Fruit fly (Drosophila melanogaster) whole organism, embryonic: ENCODE measurements around the gene CG2129.

Experiments used
- Adf1 ChIP-seq: fragments of 200-800 bp; sonication (Bioruptor generic); IDR thresholded peaks from 2 replicates; pipeline ENCODE4 v1.3.6; 2022; ENCODE audit warnings: missing biosample characterization, missing genetic modification characterization
- Antp ChIP-seq: fragments of 200-800 bp; sonication (Bioruptor generic); optimal IDR thresholded peaks from 3 replicates; lab custom pipeline; 2016; ENCODE audit warnings: missing biosample characterization, missing genetic modification characterization
- Atf3 ChIP-seq: fragments of 200-800 bp; sonication (Bioruptor generic); optimal IDR thresholded peaks from 3 replicates; lab custom pipeline; 2016; ENCODE audit warnings: missing biosample characterization, missing genetic modification characterization
- Bdp1 ChIP-seq: fragments of 200-800 bp; sonication (Bioruptor generic); optimal IDR thresholded peaks from 3 replicates; lab custom pipeline; 2016; ENCODE audit warnings: missing biosample characterization, missing genetic modification characterization
- CG10366 ChIP-seq: fragments of 200-800 bp; sonication (Bioruptor generic); IDR thresholded peaks from 2 replicates; pipeline ENCODE4 v1.3.6; 2022; ENCODE audit warnings: missing biosample characterization, missing genetic modification characterization
- CG10565 ChIP-seq: fragments of 200-800 bp; sonication (Bioruptor generic); optimal IDR thresholded peaks from 3 replicates; lab custom pipeline; 2016; ENCODE audit warnings: missing biosample characterization, mild to moderate bottlenecking, missing genetic modification characterization
- CG12299 ChIP-seq: fragments of 200-800 bp; sonication (Bioruptor generic); optimal IDR thresholded peaks from 2 replicates; lab custom pipeline; 2018; ENCODE audit warnings: missing biosample characterization, mild to moderate bottlenecking, missing genetic modification characterization
- CG12659 ChIP-seq: fragments of 200-800 bp; sonication (Bioruptor generic); optimal IDR thresholded peaks from 3 replicates; lab custom pipeline; 2017; ENCODE audit warnings: mild to moderate bottlenecking, missing biosample characterization, missing genetic modification reagents, missing genetic modification characterization
- CG13123 ChIP-seq: fragments of 200-800 bp; sonication (Bioruptor generic); optimal IDR thresholded peaks from 2 replicates; lab custom pipeline; 2016; ENCODE audit warnings: missing biosample characterization, missing genetic modification characterization
- CG13424 ChIP-seq: fragments of 200-800 bp; sonication (Bioruptor generic); optimal IDR thresholded peaks from 2 replicates; lab custom pipeline; 2019; ENCODE audit warnings: missing biosample characterization, mild to moderate bottlenecking, missing genetic modification characterization, moderate library complexity
- CG14667 ChIP-seq: fragments of 200-800 bp; sonication (Bioruptor generic); IDR thresholded peaks from 2 replicates; pipeline ENCODE4 v1.3.6; 2022; ENCODE audit warnings: missing biosample characterization, missing genetic modification characterization
- CG1792 ChIP-seq: fragments of 200-800 bp; sonication (Bioruptor generic); optimal IDR thresholded peaks from 2 replicates; lab custom pipeline; 2016; ENCODE audit warnings: missing biosample characterization, missing genetic modification characterization
- CG18599 ChIP-seq: fragments of 200-800 bp; sonication (Bioruptor generic); optimal IDR thresholded peaks from 3 replicates; lab custom pipeline; 2017; ENCODE audit warnings: missing biosample characterization, missing genetic modification characterization, mild to moderate bottlenecking, moderate library complexity, missing genetic modification reagents
- CG2116 ChIP-seq: fragments of 200-800 bp; sonication (Bioruptor generic); optimal IDR thresholded peaks from 3 replicates; lab custom pipeline; 2018; ENCODE audit warnings: missing biosample characterization, mild to moderate bottlenecking, missing genetic modification characterization
- CG2678 ChIP-seq: fragments of 200-800 bp; sonication (Bioruptor generic); optimal IDR thresholded peaks from 3 replicates; lab custom pipeline; 2019; ENCODE audit warnings: missing biosample characterization, mild to moderate bottlenecking, missing genetic modification characterization, moderate library complexity
- CG3838 ChIP-seq: fragments of 200-800 bp; sonication (Bioruptor generic); optimal IDR thresholded peaks from 3 replicates; lab custom pipeline; 2016; ENCODE audit warnings: missing biosample characterization, missing genetic modification characterization
- CG5953 ChIP-seq: fragments of 200-800 bp; sonication (Bioruptor generic); IDR thresholded peaks from 2 replicates; pipeline ENCODE4 v1.3.6; 2022; ENCODE audit warnings: missing biosample characterization, missing genetic modification characterization
- CG9215 ChIP-seq: fragments of 200-800 bp; sonication (Bioruptor generic); IDR thresholded peaks from 2 replicates; pipeline ENCODE4 v1.3.6; 2022; ENCODE audit warnings: missing biosample characterization, missing genetic modification characterization
- CkIIα-i1 ChIP-seq: fragments of 200-800 bp; sonication (Bioruptor generic); IDR thresholded peaks from 2 replicates; pipeline ENCODE4 v1.3.6; 2022; ENCODE audit warnings: missing biosample characterization, missing genetic modification characterization
- D19A ChIP-seq: fragments of 200-800 bp; optimal IDR thresholded peaks from 3 replicates; lab custom pipeline; 2019; ENCODE audit warnings: missing biosample characterization, mild to moderate bottlenecking, missing genetic modification characterization, moderate library complexity
- Dfd ChIP-seq, 2 experiments: fragments of >200 bp; optimal IDR thresholded peaks; 2 replicates each; lab custom pipeline; 2017; ENCODE audit warnings: missing biosample characterization in 2 of 2, missing genetic modification characterization in 2 of 2
- Dref ChIP-seq: fragments of 200-800 bp; sonication (Bioruptor generic); IDR thresholded peaks from 2 replicates; pipeline ENCODE4 v1.3.6; 2022; ENCODE audit warnings: missing biosample characterization, missing genetic modification characterization
- ERR ChIP-seq: fragments of 200-800 bp; sonication (Bioruptor generic); optimal IDR thresholded peaks from 2 replicates; lab custom pipeline; 2016; ENCODE audit warnings: missing biosample characterization, missing genetic modification characterization
- Gsc ChIP-seq: fragments of 200-800 bp; sonication (Bioruptor generic); IDR thresholded peaks from 2 replicates; pipeline ENCODE4 v1.3.6; 2022; ENCODE audit warnings: missing biosample characterization, missing genetic modification characterization
- Gug ChIP-seq: fragments of 200-800 bp; sonication (Bioruptor generic); IDR thresholded peaks from 4 replicates; pipeline ENCODE4 v1.3.6; 2022; ENCODE audit warnings: missing biosample characterization, missing genetic modification characterization
- HLH54F ChIP-seq: fragments of 200-800 bp; sonication (Bioruptor generic); optimal IDR thresholded peaks from 3 replicates; lab custom pipeline; 2016; ENCODE audit warnings: missing biosample characterization, missing genetic modification characterization
- HmgZ ChIP-seq: fragments of 200-800 bp; sonication (Bioruptor generic); optimal IDR thresholded peaks from 2 replicates; lab custom pipeline; 2018; ENCODE audit warnings: missing biosample characterization, mild to moderate bottlenecking, missing genetic modification characterization
- Hr3 ChIP-seq: fragments of 200-800 bp; sonication (Bioruptor generic); optimal IDR thresholded peaks from 3 replicates; lab custom pipeline; 2016; ENCODE audit warnings: missing biosample characterization, missing genetic modification characterization
- Jarid2 ChIP-seq: fragments of 200-800 bp; sonication (Bioruptor generic); optimal IDR thresholded peaks from 3 replicates; lab custom pipeline; 2017; ENCODE audit warnings: mild to moderate bottlenecking, missing biosample characterization, missing genetic modification reagents, missing genetic modification characterization
- NK7.1 ChIP-seq: fragments of 200-800 bp; sonication (Bioruptor generic); optimal IDR thresholded peaks from 3 replicates; lab custom pipeline; 2016; ENCODE audit warnings: missing biosample characterization, missing genetic modification characterization
- Oli ChIP-seq: fragments of 200-800 bp; sonication (Bioruptor generic); optimal IDR thresholded peaks from 2 replicates; lab custom pipeline; 2018; ENCODE audit warnings: missing biosample characterization, mild to moderate bottlenecking, missing genetic modification characterization, moderate library complexity
- Usf ChIP-seq: fragments of 200-800 bp; sonication (Bioruptor generic); optimal IDR thresholded peaks from 2 replicates; lab custom pipeline; 2017; ENCODE audit warnings: missing genotype, missing biosample characterization, missing genetic modification characterization
- Xrp1 ChIP-seq: fragments of 200-800 bp; sonication (Bioruptor generic); IDR thresholded peaks from 2 replicates; pipeline ENCODE4 v1.3.6; 2022; ENCODE audit warnings: missing biosample characterization, missing genetic modification characterization
- caup ChIP-seq: fragments of 200-800 bp; sonication (Bioruptor generic); optimal IDR thresholded peaks from 3 replicates; lab custom pipeline; 2017; ENCODE audit warnings: missing biosample characterization, mild to moderate bottlenecking, missing genetic modification characterization, moderate library complexity; ENCODE audit not compliant: severe bottlenecking
- cwo ChIP-seq: fragments of 200-800 bp; sonication (Bioruptor generic); optimal IDR thresholded peaks from 3 replicates; lab custom pipeline; 2017; ENCODE audit warnings: missing biosample characterization, missing genetic modification characterization, mild to moderate bottlenecking, moderate library complexity, missing genetic modification reagents
- dysf ChIP-seq: fragments of 200-800 bp; sonication (Bioruptor generic); IDR thresholded peaks from 3 replicates; pipeline ENCODE4 v1.3.6; 2022; ENCODE audit warnings: missing biosample characterization, missing genetic modification characterization
- gsb-n ChIP-seq: fragments of 200-800 bp; sonication (Bioruptor generic); optimal IDR thresholded peaks from 3 replicates; lab custom pipeline; 2018; ENCODE audit warnings: missing biosample characterization, mild to moderate bottlenecking, missing genetic modification characterization
- ham ChIP-seq: fragments of 200-800 bp; sonication (Bioruptor generic); IDR thresholded peaks from 2 replicates; pipeline ENCODE4 v1.3.6; 2022; ENCODE audit warnings: missing biosample characterization, missing genetic modification characterization
- hb ChIP-seq: fragments of 200-800 bp; sonication (Bioruptor generic); IDR thresholded peaks from 3 replicates; pipeline ENCODE4 v1.3.6; 2022; ENCODE audit warnings: missing biosample characterization, missing genetic modification characterization; ENCODE audit not compliant: partially characterized antibody
- hth ChIP-seq: fragments of >200 bp; optimal IDR thresholded peaks from 2 replicates; lab custom pipeline; 2017; ENCODE audit warnings: inconsistent platforms
- lilli ChIP-seq: fragments of 200-800 bp; sonication (Bioruptor generic); optimal IDR thresholded peaks from 3 replicates; lab custom pipeline; 2016; ENCODE audit warnings: missing biosample characterization, missing genetic modification characterization
- lmd ChIP-seq: fragments of 200-800 bp; sonication (Bioruptor generic); IDR thresholded peaks from 2 replicates; pipeline ENCODE4 v1.3.6; 2022; ENCODE audit warnings: missing biosample characterization, missing genetic modification characterization
- otp ChIP-seq: fragments of 200-800 bp; sonication (Bioruptor generic); IDR thresholded peaks from 3 replicates; pipeline ENCODE4, ENCODE4 v1.3.6; 2022; ENCODE audit warnings: missing biosample characterization, missing genetic modification characterization
- pan ChIP-seq, 4 experiments: fragments of >200 bp in 3 of 4; fragments of 200-800 bp in 1 of 4; sonication (Bioruptor generic) in 1 of 4; optimal IDR thresholded peaks in 3 of 4; IDR thresholded peaks in 1 of 4; 2 replicates each; pipeline versions ENCODE4 v1.3.6 to Lab custom; 2017 to 2022; ENCODE audit warnings: missing biosample characterization in 2 of 4, missing genetic modification characterization in 2 of 4, mixed read lengths in 1 of 4
- pfk ChIP-seq: fragments of 200-800 bp; sonication (Bioruptor generic); optimal IDR thresholded peaks from 2 replicates; lab custom pipeline; 2018; ENCODE audit warnings: missing biosample characterization, mild to moderate bottlenecking, missing genetic modification characterization, moderate library complexity
- pzg ChIP-seq: fragments of 200-800 bp; sonication (Bioruptor generic); optimal IDR thresholded peaks from 3 replicates; lab custom pipeline; 2018; ENCODE audit warnings: missing biosample characterization, mild to moderate bottlenecking, missing genetic modification characterization, moderate library complexity
- scrt ChIP-seq: fragments of 200-800 bp; sonication (Bioruptor generic); optimal IDR thresholded peaks from 2 replicates; lab custom pipeline; 2018; ENCODE audit warnings: missing biosample characterization, mild to moderate bottlenecking, missing genetic modification characterization, moderate library complexity
- sna ChIP-seq: fragments of 200-800 bp; sonication (Bioruptor generic); IDR thresholded peaks from 2 replicates; pipeline ENCODE4 v1.3.6; 2022; ENCODE audit warnings: missing biosample characterization, missing genetic modification characterization; ENCODE audit not compliant: partially characterized antibody
- stc ChIP-seq: fragments of 200-800 bp; sonication (Bioruptor generic); IDR thresholded peaks from 2 replicates; pipeline ENCODE4 v1.3.6; 2022; ENCODE audit warnings: missing biosample characterization, missing genetic modification characterization
- stwl ChIP-seq: fragments of 200-800 bp; sonication (Bioruptor generic); optimal IDR thresholded peaks from 3 replicates; lab custom pipeline; 2018; ENCODE audit warnings: missing biosample characterization, mild to moderate bottlenecking, missing genetic modification characterization, moderate library complexity
- vnd ChIP-seq: fragments of 200-800 bp; sonication (Bioruptor generic); IDR thresholded peaks from 3 replicates; pipeline ENCODE4 v1.3.6; 2022; ENCODE audit warnings: missing biosample characterization, missing genetic modification characterization; ENCODE audit not compliant: partially characterized antibody

CG2129 gene

dm6 chrX:8125224-8125649 is 20.4 kb upstream of the CG2129 start (continued):
- TF ChIP-seq cwo (peak; percentile 4), lilli (no peak), Atf3 (GFP tag; lab: Kevin White, UChicago) (no peak), CG3838 (no peak), ham (GFP tag; lab: Robert Waterston, UW) (no peak), NK7.1 (GFP tag; lab: Kevin White, UChicago) (no peak), CG13424 (tag; lab: Kevin White, UChicago) (peak; percentile 69), caup (no peak), pzg (no peak), CG12659 (GFP tag; lab: Kevin White, UChicago) (peak; percentile 28), pfk (GFP tag; lab: Kevin White, UChicago) (no peak), Xrp1 (GFP tag; lab: Robert Waterston, UW) (peak; percentile 45; the same call in 1 of the 2 replicates), lmd (peak; percentile 45; the same call in 1 of the 2 replicates), Bdp1 (GFP tag; lab: Kevin White, UChicago) (no peak), CG9215 (no peak), scrt (GFP tag; lab: Kevin White, UChicago) (no peak), CG2116 (peak; percentile 51), CG13123 (GFP tag; lab: Kevin White, UChicago) (no peak), sna (GFP tag; lab: Robert Waterston, UW) (no peak), Dfd (GFP tag; optimal IDR thresholded peaks at IDR 0.05; lab: Kevin White, UChicago) (no peak), hb (GFP tag; lab: Robert Waterston, UW) (no peak), Oli (tag; lab: Kevin White, UChicago) (peak; percentile 74), ERR (GFP tag; lab: Kevin White, UChicago) (no peak), CG2678 (tag; lab: Kevin White, UChicago) (peak; percentile 74), CG5953 (0 out of 2 replicates have a peak, but pooled peaks have one; percentile 31), vnd (GFP tag; lab: Robert Waterston, UW) (no peak), CG1792 (GFP tag; lab: Kevin White, UChicago) (no peak), hth (lab: Kevin White, UChicago) (no peak), Gug (peak; percentile 34; the same call in 1 of the 4 replicates), CG12299 (tag; lab: Kevin White, UChicago) (no peak), Hr3 (GFP tag; lab: Kevin White, UChicago) (peak; percentile 57), CG14667 (no peak), gsb-n (tag; lab: Kevin White, UChicago) (peak; percentile 63), HmgZ (no peak), CkIIα-i1 (GFP tag; lab: Robert Waterston, UW) (no peak), CG10565 (GFP tag; lab: Kevin White, UChicago) (no peak), Adf1 (GFP tag; lab: Robert Waterston, UW) (no peak), Jarid2 (GFP tag; lab: Kevin White, UChicago) (no peak), otp (no peak), stwl (tag; lab: Kevin White, UChicago) (no peak), Antp (GFP tag; lab: Kevin White, UChicago) (no peak), HLH54F (no peak), CG10366 (peak; percentile 19; the same call in 1 of the 2 replicates), Dref (GFP tag; lab: Robert Waterston, UW) (no peak), pan (optimal IDR thresholded peaks at IDR 0.05; lab: Kevin White, UChicago) (no peak), pan (GFP tag; optimal IDR thresholded peaks at IDR 0.05 in 1 of 2, IDR thresholded peaks at IDR 0.05 in 1 of 2) (peak in 1 of 2 experiments; percentile 58), CG18599 (GFP tag; lab: Kevin White, UChicago) (no peak), dysf (GFP tag; lab: Robert Waterston, UW) (peak; percentile 45; the same call in 1 of the 3 replicates), Usf (no peak), Gsc (no peak), stc (GFP tag; lab: Robert Waterston, UW) (peak; percentile 54; the same call in 1 of the 2 replicates), D19A (tag; lab: Kevin White, UChicago) (peak; percentile 60)
